Worm (Caenorhabditis elegans) whole organism, young adult: Measurements from ENCODE around the gene ZK550.6.

Experiments
- B0019.2 ChIP-seq: fragments of 200-800 bp; sonication (Bioruptor generic); conservative IDR thresholded peaks from 2 replicates; pipeline ENCODE4 v1.3.6; 2022; ENCODE audit warnings: missing genetic modification reagents, missing genetic modification characterization, missing compliant biosample characterization
- B0035.1 ChIP-seq: sonication (generic microtip); optimal IDR thresholded peaks from 2 replicates; lab custom pipeline; 2016; ENCODE audit warnings: missing genetic modification characterization, mild to moderate bottlenecking, missing compliant biosample characterization, missing genotype, missing genetic modification reagents
- B0336.3 ChIP-seq: fragments of 200-800 bp; sonication (Bioruptor generic); IDR thresholded peaks from 2 replicates; pipeline ENCODE4 v1.3.6; 2022; ENCODE audit warnings: missing genetic modification characterization, missing compliant biosample characterization
- C17E4.6 ChIP-seq: fragments of 200-800 bp; sonication (Bioruptor generic); IDR thresholded peaks from 2 replicates; pipeline ENCODE4 v1.3.6; 2022; ENCODE audit warnings: missing genetic modification reagents, missing genetic modification characterization, missing compliant biosample characterization
- D2030.7 ChIP-seq: fragments of 200-800 bp; sonication (Bioruptor generic); IDR thresholded peaks from 2 replicates; pipeline ENCODE4 v1.3.6; 2022; ENCODE audit warnings: missing genetic modification reagents, missing genetic modification characterization, missing compliant biosample characterization
- K12H6.12 ChIP-seq: fragments of 200-800 bp; sonication (Bioruptor generic); optimal IDR thresholded peaks from 2 replicates; lab custom pipeline; 2018; ENCODE audit warnings: mild to moderate bottlenecking, missing genetic modification characterization, missing compliant biosample characterization
- T26A5.8 ChIP-seq: sonication (generic microtip); optimal IDR thresholded peaks from 2 replicates; lab custom pipeline; 2016; ENCODE audit warnings: missing genetic modification characterization, missing compliant biosample characterization
- Y95B8A.8 ChIP-seq: fragments of 200-800 bp; sonication (Bioruptor generic); IDR thresholded peaks from 2 replicates; pipeline ENCODE4 v1.3.6; 2022; ENCODE audit warnings: missing genetic modification reagents, missing genetic modification characterization, missing compliant biosample characterization
- ZK185.1 ChIP-seq: sonication (generic microtip); optimal IDR thresholded peaks from 2 replicates; lab custom pipeline; 2016; ENCODE audit warnings: mild to moderate bottlenecking, missing genetic modification characterization, missing compliant biosample characterization; ENCODE audit not compliant: poor library complexity, severe bottlenecking
- ama-1 ChIP-seq, 3 experiments: fragments of 150-350 bp in 1 of 3; sonication (generic microtip) in 2 of 3; optimal IDR thresholded peaks; 2 replicates each; lab custom pipeline; 2014 to 2018; ENCODE audit warnings: missing biosample characterization in 2 of 3, missing genetic modification characterization in 2 of 3, missing genetic modification reagents in 2 of 3
- aptf-2 ChIP-seq: fragments of 200-800 bp; sonication (Bioruptor generic); conservative IDR thresholded peaks from 2 replicates; pipeline ENCODE4 v1.3.6; 2022; ENCODE audit warnings: missing genetic modification reagents, missing genetic modification characterization, missing compliant biosample characterization
- aptf-3 ChIP-seq: fragments of 200-800 bp; sonication (Bioruptor generic); IDR thresholded peaks from 2 replicates; pipeline ENCODE4 v1.3.6; 2022; ENCODE audit warnings: missing genetic modification characterization, missing compliant biosample characterization
- athp-1 ChIP-seq: sonication (generic microtip); optimal IDR thresholded peaks from 2 replicates; lab custom pipeline; 2017; ENCODE audit warnings: mild to moderate bottlenecking, missing genetic modification characterization, missing compliant biosample characterization
- attf-6 ChIP-seq: fragments of 200-800 bp; sonication (Bioruptor generic); IDR thresholded peaks from 2 replicates; pipeline ENCODE4 v1.3.6; 2022; ENCODE audit warnings: missing genetic modification reagents, missing genetic modification characterization, missing compliant biosample characterization
- bed-2 ChIP-seq: fragments of 200-800 bp; sonication (Bioruptor generic); IDR thresholded peaks from 2 replicates; pipeline ENCODE4 v1.3.6; 2022; ENCODE audit warnings: missing genetic modification reagents, missing genetic modification characterization, missing compliant biosample characterization
- cebp-1 ChIP-seq, 2 experiments: fragments of 200-800 bp in 1 of 2; sonication (Bioruptor generic) in 1 of 2; sonication (generic microtip) in 1 of 2; IDR thresholded peaks in 1 of 2; optimal IDR thresholded peaks in 1 of 2; 2 replicates each; pipeline versions ENCODE4 v1.3.6 to Lab custom; 2017 to 2022; ENCODE audit warnings: missing compliant biosample characterization in 2 of 2, missing genetic modification characterization in 2 of 2, mild to moderate bottlenecking in 1 of 2, missing genetic modification reagents in 1 of 2, moderate library complexity in 1 of 2
- ceh-27 ChIP-seq: fragments of 200-800 bp; sonication (Bioruptor generic); optimal IDR thresholded peaks from 2 replicates; lab custom pipeline; 2018; ENCODE audit warnings: mild to moderate bottlenecking, missing genetic modification characterization, moderate library complexity, missing compliant biosample characterization
- ceh-40 ChIP-seq: fragments of 200-800 bp; sonication (Bioruptor generic); IDR thresholded peaks from 2 replicates; pipeline ENCODE4 v1.3.6; 2022; ENCODE audit warnings: missing genetic modification characterization, missing compliant biosample characterization
- die-1 ChIP-seq: sonication (generic microtip); optimal IDR thresholded peaks from 2 replicates; lab custom pipeline; 2016; ENCODE audit warnings: missing genotype, mild to moderate bottlenecking, missing genetic modification characterization, missing compliant biosample characterization
- dpl-1 ChIP-seq: fragments of 150-350 bp; optimal IDR thresholded peaks from 2 replicates; lab custom pipeline; 2014; ENCODE audit warnings: missing biosample characterization, missing genetic modification reagents, missing genetic modification characterization
- egl-44 ChIP-seq: fragments of 200-800 bp; sonication (Bioruptor generic); IDR thresholded peaks from 2 replicates; pipeline ENCODE4 v1.3.6; 2022; ENCODE audit warnings: missing genetic modification reagents, missing genetic modification characterization, missing compliant biosample characterization
- egrh-3 ChIP-seq: fragments of 200-800 bp; sonication (Bioruptor generic); IDR thresholded peaks from 2 replicates; pipeline ENCODE4 v1.3.6; 2022; ENCODE audit warnings: missing genetic modification reagents, missing genetic modification characterization, missing compliant biosample characterization
- fkh-3 ChIP-seq: sonication (generic microtip); optimal IDR thresholded peaks from 2 replicates; lab custom pipeline; 2016; ENCODE audit warnings: mild to moderate bottlenecking, missing genetic modification characterization, missing compliant biosample characterization
- him-1 ChIP-seq: sonication (generic microtip); optimal IDR thresholded peaks from 2 replicates; lab custom pipeline; 2016; ENCODE audit warnings: missing genotype, missing genetic modification reagents, missing genetic modification characterization, missing compliant biosample characterization
- hlh-26 ChIP-seq: fragments of 200-800 bp; sonication (Bioruptor generic); conservative IDR thresholded peaks from 2 replicates; pipeline ENCODE4 v1.3.6; 2022; ENCODE audit warnings: missing genetic modification reagents, missing genetic modification characterization, missing compliant biosample characterization
- hmg-1.2 ChIP-seq: fragments of 200-800 bp; sonication (Bioruptor generic); IDR thresholded peaks from 2 replicates; pipeline ENCODE4 v1.3.6; 2022; ENCODE audit warnings: missing genetic modification reagents, missing genetic modification characterization, missing compliant biosample characterization
- let-526 ChIP-seq: fragments of 200-800 bp; sonication (Bioruptor generic); IDR thresholded peaks from 2 replicates; pipeline ENCODE4 v1.3.6; 2022; ENCODE audit warnings: missing genetic modification reagents, missing genetic modification characterization, missing compliant biosample characterization
- lin-54 ChIP-seq: fragments of 200-800 bp; sonication (Bioruptor generic); optimal IDR thresholded peaks from 2 replicates; lab custom pipeline; 2018; ENCODE audit warnings: mild to moderate bottlenecking, missing genetic modification characterization, missing compliant biosample characterization
- madf-10 ChIP-seq: sonication (generic microtip); optimal IDR thresholded peaks from 2 replicates; lab custom pipeline; 2016; ENCODE audit warnings: mild to moderate bottlenecking, missing genetic modification characterization, missing compliant biosample characterization
- madf-3 ChIP-seq: fragments of 200-800 bp; sonication (Bioruptor generic); IDR thresholded peaks from 2 replicates; pipeline ENCODE4 v1.3.6; 2022; ENCODE audit warnings: missing genetic modification reagents, missing genetic modification characterization, missing compliant biosample characterization
- madf-6 ChIP-seq: fragments of 200-800 bp; sonication (Bioruptor generic); IDR thresholded peaks from 2 replicates; pipeline ENCODE4 v1.3.6; 2022; ENCODE audit warnings: missing genetic modification reagents, missing genetic modification characterization, missing compliant biosample characterization
- mcd-1 ChIP-seq: fragments of 200-800 bp; sonication (Bioruptor generic); IDR thresholded peaks from 2 replicates; pipeline ENCODE4 v1.3.6; 2022; ENCODE audit warnings: missing genetic modification reagents, missing genetic modification characterization, missing compliant biosample characterization
- mes-4 ChIP-seq: sonication (generic microtip); optimal IDR thresholded peaks from 2 replicates; lab custom pipeline; 2016; ENCODE audit warnings: missing genotype, missing genetic modification characterization, missing compliant biosample characterization
- nfya-1 ChIP-seq: sonication (generic microtip); optimal IDR thresholded peaks from 2 replicates; lab custom pipeline; 2017; ENCODE audit warnings: antibody characterized with exemption, missing compliant biosample characterization, missing genetic modification characterization, borderline replicate concordance; ENCODE audit not compliant: insufficient read depth
- nfya-2 ChIP-seq: fragments of 200-800 bp; sonication (Bioruptor generic); IDR thresholded peaks from 2 replicates; pipeline ENCODE4 v1.3.6; 2022; ENCODE audit warnings: missing genetic modification reagents, missing genetic modification characterization, missing compliant biosample characterization
- nfyb-1 ChIP-seq: fragments of 200-800 bp; sonication (Bioruptor generic); IDR thresholded peaks from 2 replicates; pipeline ENCODE4 v1.3.6; 2022; ENCODE audit warnings: missing genetic modification reagents, missing genetic modification characterization, missing compliant biosample characterization
- nhr-179 ChIP-seq: sonication (generic microtip); optimal IDR thresholded peaks from 2 replicates; lab custom pipeline; 2016; ENCODE audit warnings: mild to moderate bottlenecking, missing genetic modification characterization, missing compliant biosample characterization
- nhr-27 ChIP-seq: fragments of 200-800 bp; sonication (Bioruptor generic); optimal IDR thresholded peaks from 2 replicates; lab custom pipeline; 2018; ENCODE audit warnings: mild to moderate bottlenecking, missing genetic modification characterization, moderate library complexity, missing compliant biosample characterization
- pha-4 ChIP-seq: fragments of 150-350 bp; sonication (generic microtip); optimal IDR thresholded peaks from 2 replicates; lab custom pipeline; 2014; ENCODE audit warnings: missing biosample characterization, missing genetic modification reagents, missing genetic modification characterization
- snpc-1.3 ChIP-seq: sonication (generic microtip); optimal IDR thresholded peaks from 2 replicates; lab custom pipeline; 2017; ENCODE audit warnings: missing genetic modification characterization, mild to moderate bottlenecking, missing compliant biosample characterization, antibody characterized with exemption, moderate library complexity, missing genotype, missing genetic modification reagents; ENCODE audit not compliant: insufficient read depth
- snpc-4 ChIP-seq, 5 experiments: fragments of 150-350 bp in 1 of 5; sonication (generic microtip) in 4 of 5; optimal IDR thresholded peaks; 2 replicates each; lab custom pipeline; 2014 to 2018; ENCODE audit warnings: missing genetic modification characterization in 5 of 5, missing biosample characterization in 3 of 5, antibody characterized with exemption in 2 of 5, mild to moderate bottlenecking in 2 of 5, missing compliant biosample characterization in 2 of 5, missing genotype in 2 of 5, moderate library complexity in 2 of 5, missing genetic modification reagents in 1 of 5
- zfh-2 ChIP-seq: fragments of 200-800 bp; sonication (Bioruptor generic); conservative IDR thresholded peaks from 2 replicates; pipeline ENCODE4 v1.3.6; 2022; ENCODE audit warnings: missing genetic modification reagents, missing genetic modification characterization, missing compliant biosample characterization
- ztf-25 ChIP-seq: fragments of 200-800 bp; sonication (Bioruptor generic); IDR thresholded peaks from 2 replicates; pipeline ENCODE4 v1.3.6; 2022; ENCODE audit warnings: missing genetic modification reagents, missing genetic modification characterization, missing compliant biosample characterization
- ztf-3 ChIP-seq: fragments of 200-800 bp; sonication (Bioruptor generic); optimal IDR thresholded peaks from 2 replicates; lab custom pipeline; 2018; ENCODE audit warnings: mild to moderate bottlenecking, missing genetic modification characterization, missing compliant biosample characterization

Gene ZK550.6

DNA sequence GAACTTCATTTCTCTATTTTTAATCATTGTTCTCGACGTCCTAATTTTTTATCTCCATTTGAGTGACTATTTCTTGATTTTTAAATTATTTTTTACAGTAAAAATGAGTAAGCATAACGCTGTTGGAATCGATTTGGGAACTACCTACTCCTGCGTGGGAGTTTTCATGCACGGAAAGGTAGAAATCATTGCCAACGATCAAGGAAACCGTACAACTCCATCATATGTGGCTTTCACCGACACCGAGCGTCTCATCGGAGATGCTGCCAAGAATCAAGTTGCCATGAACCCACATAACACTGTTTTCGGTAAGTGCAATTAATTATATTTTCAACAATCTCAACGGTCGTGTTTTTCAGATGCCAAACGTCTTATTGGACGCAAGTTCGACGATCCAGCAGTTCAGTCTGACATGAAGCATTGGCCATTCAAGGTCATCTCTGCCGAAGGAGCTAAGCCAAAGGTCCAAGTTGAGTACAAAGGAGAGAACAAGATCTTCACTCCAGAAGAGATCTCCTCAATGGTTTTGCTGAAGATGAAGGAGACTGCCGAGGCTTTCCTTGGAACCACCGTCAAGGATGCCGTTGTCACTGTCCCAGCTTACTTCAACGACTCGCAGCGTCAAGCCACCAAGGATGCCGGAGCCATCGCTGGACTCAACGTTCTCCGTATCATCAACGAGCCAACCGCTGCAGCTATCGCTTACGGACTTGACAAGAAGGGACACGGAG, 16.7 kb upstream of the ZK550.6 start, which contains the start of gene hsp-1 (continued):
- TF ChIP-seq nfya-2 (GFP tag; lab: Robert Waterston, UW) = no peak
- peak; percentile 54; the same call in 1 of the 2 replicates for TF ChIP-seq nfyb-1 (GFP tag; lab: Robert Waterston, UW)
- peak; percentile 78; the same call in 1 of the 2 replicates for TF ChIP-seq ceh-40 (GFP tag; lab: Robert Waterston, UW)
- TF ChIP-seq B0035.1 (tag; lab: Kevin White, UChicago) = no peak
- no peak for TF ChIP-seq cebp-1 (GFP tag; IDR thresholded peaks at IDR 0.05; lab: Robert Waterston, UW)
- peak; percentile 14 for TF ChIP-seq cebp-1 (tag; optimal IDR thresholded peaks at IDR 0.05; lab: Kevin White, UChicago)
- TF ChIP-seq hmg-1.2 (GFP tag; lab: Robert Waterston, UW) = 0 out of 2 replicates have a peak, but pooled peaks have one; percentile 4
- no peak for TF ChIP-seq B0019.2 (GFP tag; lab: Robert Waterston, UW)
- TF ChIP-seq madf-6 (GFP tag; lab: Robert Waterston, UW) = peak; percentile 25; the same call in 1 of the 2 replicates
- TF ChIP-seq snpc-4 (GFP tag; optimal IDR thresholded peaks at IDR 0.05; lab: Kevin White, UChicago) = no peak
- peak in 1 of 4 experiments; percentile 33 for TF ChIP-seq snpc-4 (tag; optimal IDR thresholded peaks at IDR 0.05; lab: Kevin White, UChicago)
- peak; percentile 30; the same call in 1 of the 2 replicates for TF ChIP-seq aptf-3 (GFP tag; lab: Robert Waterston, UW)
- TF ChIP-seq B0336.3 = peak; percentile 13
- TF ChIP-seq zfh-2 = peak; percentile 81; the same call in 1 of the 2 replicates
- no peak for TF ChIP-seq bed-2 (GFP tag; lab: Robert Waterston, UW)
- no peak for TF ChIP-seq mes-4
- TF ChIP-seq ama-1 (optimal IDR thresholded peaks at IDR 0.05; lab: Kevin White, UChicago) = no peak
- no peak for TF ChIP-seq ama-1 (GFP tag; optimal IDR thresholded peaks at IDR 0.05; lab: Kevin White, UChicago)
- TF ChIP-seq madf-3 (GFP tag; lab: Robert Waterston, UW) = no peak
- TF ChIP-seq egl-44 (GFP tag; lab: Robert Waterston, UW) = peak; percentile 14; the same call in 1 of the 2 replicates
- no peak; the same call in 1 of the 2 replicates for TF ChIP-seq egrh-3 (GFP tag; lab: Robert Waterston, UW)
- no peak for TF ChIP-seq K12H6.12 (tag; lab: Kevin White, UChicago)
- peak; percentile 40 for TF ChIP-seq ceh-27
- no peak for TF ChIP-seq aptf-2 (GFP tag; lab: Robert Waterston, UW)
- 0 out of 2 replicates have a peak, but pooled peaks have one; percentile 66 for TF ChIP-seq Y95B8A.8 (GFP tag; lab: Robert Waterston, UW)
- 0 out of 2 replicates have a peak, but pooled peaks have one; percentile 20 for TF ChIP-seq D2030.7
- TF ChIP-seq lin-54 (GFP tag; lab: Kevin White, UChicago) = peak; percentile 1
- TF ChIP-seq ZK185.1 = peak; percentile 45

DNA sequence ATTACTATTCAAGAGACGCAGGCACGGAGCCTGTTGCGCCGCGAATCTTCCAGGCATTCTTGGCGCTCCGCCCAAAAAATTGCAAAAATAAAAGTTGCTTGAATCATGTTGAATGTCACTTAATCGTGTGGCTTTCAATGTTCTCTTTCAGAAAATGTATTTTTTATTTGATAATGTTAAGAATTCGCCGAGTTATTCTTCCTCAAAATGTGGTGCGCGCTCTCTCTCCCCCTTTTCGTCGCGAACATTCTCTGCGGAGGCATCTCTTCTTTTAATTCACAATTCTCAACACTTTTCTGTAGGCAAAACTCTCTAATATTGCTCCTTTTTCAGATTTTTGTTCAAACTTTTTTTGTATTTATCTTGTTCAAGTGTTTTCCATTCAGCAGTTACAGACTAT, 16.1 kb upstream of the ZK550.6 start:
- no peak for TF ChIP-seq nhr-179 (tag; lab: Kevin White, UChicago)
- peak; percentile 45 for TF ChIP-seq dpl-1 (GFP tag; lab: Kevin White, UChicago)
- TF ChIP-seq athp-1 = peak; percentile 96
- peak; percentile 93 for TF ChIP-seq C17E4.6 (GFP tag; lab: Robert Waterston, UW)
- TF ChIP-seq attf-6 (GFP tag; lab: Robert Waterston, UW) = peak; percentile 90
- TF ChIP-seq fkh-3 = no peak
- TF ChIP-seq let-526 (GFP tag; lab: Robert Waterston, UW) = peak; percentile 98
- no peak for TF ChIP-seq hlh-26 (GFP tag; lab: Robert Waterston, UW)
- TF ChIP-seq nhr-27 = peak; percentile 29
- 0 out of 2 replicates have a peak, but pooled peaks have one; percentile 33 for TF ChIP-seq ztf-25 (GFP tag; lab: Robert Waterston, UW)
- TF ChIP-seq madf-6 (GFP tag; lab: Robert Waterston, UW) = peak; percentile 76
- peak; percentile 23 for TF ChIP-seq him-1
- peak; percentile 91 for TF ChIP-seq madf-10 (tag; lab: Kevin White, UChicago)
- peak; percentile 5 for TF ChIP-seq T26A5.8
- TF ChIP-seq ztf-3 (GFP tag; lab: Kevin White, UChicago) = peak; percentile 96
- peak; percentile 61 for TF ChIP-seq snpc-1.3 (tag; lab: Kevin White, UChicago)
- peak; percentile 97 for TF ChIP-seq pha-4 (tag; lab: Kevin White, UChicago)
- TF ChIP-seq nfya-1 (tag; lab: Kevin White, UChicago) = no peak
- peak; percentile 92 for TF ChIP-seq mcd-1 (GFP tag; lab: Robert Waterston, UW)
- peak; percentile 94 for TF ChIP-seq cebp-1 (GFP tag; IDR thresholded peaks at IDR 0.05; lab: Robert Waterston, UW)
- TF ChIP-seq cebp-1 (tag; optimal IDR thresholded peaks at IDR 0.05; lab: Kevin White, UChicago) = peak; percentile 97
- peak; percentile 24 for TF ChIP-seq die-1 (tag; lab: Kevin White, UChicago)
